Worm (Caenorhabditis elegans) whole organism, late embryonic: ENCODE data around the gene eea-1.
A peak's percentile ranks its signal among the peaks of the same experiment; 100 is the strongest.

ENCODE experiments used
- C08G9.2 ChIP-seq: sonication (generic microtip); optimal IDR thresholded peaks from 2 replicates; lab custom pipeline; 2016; ENCODE audit warnings: mild to moderate bottlenecking, missing genetic modification characterization, moderate library complexity, missing compliant biosample characterization
- C38D4.7 ChIP-seq: fragments of 200-800 bp; sonication (Bioruptor generic); optimal IDR thresholded peaks from 2 replicates; lab custom pipeline; 2018; ENCODE audit warnings: mild to moderate bottlenecking, missing genetic modification characterization, moderate library complexity, missing compliant biosample characterization
- K09A11.1 ChIP-seq: sonication (generic microtip); optimal IDR thresholded peaks from 2 replicates; lab custom pipeline; 2017; ENCODE audit warnings: antibody characterized with exemption, mild to moderate bottlenecking, missing genetic modification characterization, missing compliant biosample characterization; ENCODE audit not compliant: insufficient read depth
- ama-1 ChIP-seq: fragments of 150-350 bp; optimal IDR thresholded peaks from 2 replicates; lab custom pipeline; 2014
- ceh-14 ChIP-seq: sonication (generic microtip); optimal IDR thresholded peaks from 2 replicates; lab custom pipeline; 2016; ENCODE audit warnings: missing genotype, missing genetic modification characterization, missing compliant biosample characterization
- ceh-18 ChIP-seq: sonication (generic microtip); optimal IDR thresholded peaks from 2 replicates; lab custom pipeline; 2016; ENCODE audit warnings: missing genetic modification characterization, missing compliant biosample characterization
- ceh-2 ChIP-seq: sonication (generic microtip); optimal IDR thresholded peaks from 2 replicates; lab custom pipeline; 2016; ENCODE audit warnings: missing genotype, missing genetic modification characterization, missing compliant biosample characterization
- ceh-22 ChIP-seq: sonication (generic microtip); optimal IDR thresholded peaks from 2 replicates; lab custom pipeline; 2017; ENCODE audit warnings: missing biosample characterization, missing genetic modification characterization
- ceh-24 ChIP-seq: sonication (generic microtip); optimal IDR thresholded peaks from 2 replicates; lab custom pipeline; 2016; ENCODE audit warnings: mild to moderate bottlenecking, missing genetic modification characterization, missing compliant biosample characterization
- ceh-31 ChIP-seq: sonication (generic microtip); optimal IDR thresholded peaks from 2 replicates; lab custom pipeline; 2016; ENCODE audit warnings: missing genetic modification characterization, missing compliant biosample characterization
- ceh-45 ChIP-seq: fragments of 200-800 bp; sonication (Bioruptor generic); IDR thresholded peaks from 2 replicates; pipeline ENCODE4 v1.3.6; 2022; ENCODE audit warnings: missing genetic modification reagents, missing genetic modification characterization, missing compliant biosample characterization
- ceh-6 ChIP-seq: fragments of 200-800 bp; sonication (Bioruptor generic); optimal IDR thresholded peaks from 2 replicates; lab custom pipeline; 2018; ENCODE audit warnings: mild to moderate bottlenecking, missing genetic modification characterization, missing compliant biosample characterization
- che-1 ChIP-seq: sonication (generic microtip); optimal IDR thresholded peaks from 2 replicates; lab custom pipeline; 2016; ENCODE audit warnings: mild to moderate bottlenecking, missing genetic modification characterization, missing compliant biosample characterization
- dmd-4 ChIP-seq: sonication (generic microtip); optimal IDR thresholded peaks from 2 replicates; lab custom pipeline; 2016; ENCODE audit warnings: borderline replicate concordance, missing genetic modification characterization, missing compliant biosample characterization
- dve-1 ChIP-seq: sonication (generic microtip); optimal IDR thresholded peaks from 2 replicates; lab custom pipeline; 2017; ENCODE audit warnings: antibody characterized with exemption, mild to moderate bottlenecking, missing genetic modification characterization, missing compliant biosample characterization
- elt-2 ChIP-seq: sonication (generic microtip); optimal IDR thresholded peaks from 2 replicates; lab custom pipeline; 2016; ENCODE audit warnings: missing genetic modification reagents, missing genetic modification characterization, missing compliant biosample characterization
- elt-4 ChIP-seq: sonication (generic microtip); optimal IDR thresholded peaks from 2 replicates; lab custom pipeline; 2016; ENCODE audit warnings: missing genetic modification characterization, missing compliant biosample characterization
- eyg-1 ChIP-seq: sonication (generic microtip); optimal IDR thresholded peaks from 2 replicates; lab custom pipeline; 2016; ENCODE audit warnings: missing genotype, missing genetic modification characterization, missing compliant biosample characterization
- fax-1 ChIP-seq: sonication (generic microtip); optimal IDR thresholded peaks from 2 replicates; lab custom pipeline; 2016; ENCODE audit warnings: missing genotype, missing genetic modification characterization, missing compliant biosample characterization
- fkh-10 ChIP-seq: fragments of 150-350 bp; optimal IDR thresholded peaks from 2 replicates; lab custom pipeline; 2014; ENCODE audit warnings: missing biosample characterization, missing genetic modification reagents, missing genetic modification characterization
- fkh-6 ChIP-seq: sonication (generic microtip); optimal IDR thresholded peaks from 2 replicates; lab custom pipeline; 2016; ENCODE audit warnings: missing genetic modification characterization, missing compliant biosample characterization
- gmeb-2 ChIP-seq: sonication (generic microtip); optimal IDR thresholded peaks from 2 replicates; lab custom pipeline; 2016; ENCODE audit warnings: missing genetic modification characterization, inconsistent platforms, missing compliant biosample characterization
- hlh-15 ChIP-seq: sonication (generic microtip); optimal IDR thresholded peaks from 2 replicates; lab custom pipeline; 2016; ENCODE audit warnings: missing genetic modification characterization, missing compliant biosample characterization
- hlh-30 ChIP-seq: sonication (generic microtip); optimal IDR thresholded peaks from 2 replicates; lab custom pipeline; 2017; ENCODE audit warnings: antibody characterized with exemption, missing genetic modification characterization, missing compliant biosample characterization; ENCODE audit not compliant: insufficient read depth
- hlh-6 ChIP-seq: sonication (generic microtip); optimal IDR thresholded peaks from 2 replicates; lab custom pipeline; 2016; ENCODE audit warnings: missing genotype, missing genetic modification characterization, missing compliant biosample characterization
- hlh-8 ChIP-seq: sonication (generic microtip); optimal IDR thresholded peaks from 2 replicates; lab custom pipeline; 2016; ENCODE audit warnings: missing genotype, missing genetic modification characterization, missing compliant biosample characterization
- lim-6 ChIP-seq: sonication (generic microtip); optimal IDR thresholded peaks from 2 replicates; lab custom pipeline; 2016; ENCODE audit warnings: missing genetic modification characterization, missing compliant biosample characterization
- lin-11 ChIP-seq: fragments of 200-800 bp; sonication (Bioruptor generic); optimal IDR thresholded peaks from 2 replicates; lab custom pipeline; 2018; ENCODE audit warnings: mild to moderate bottlenecking, missing genetic modification characterization, missing compliant biosample characterization
- madf-2 ChIP-seq: sonication (generic microtip); optimal IDR thresholded peaks from 2 replicates; lab custom pipeline; 2017; ENCODE audit warnings: missing genetic modification characterization, missing compliant biosample characterization
- nhr-11 ChIP-seq: fragments of 150-350 bp; optimal IDR thresholded peaks from 2 replicates; lab custom pipeline; 2014; ENCODE audit warnings: missing biosample characterization, missing genetic modification characterization
- npax-4 ChIP-seq: sonication (generic microtip); optimal IDR thresholded peaks from 2 replicates; lab custom pipeline; 2016; ENCODE audit warnings: missing genetic modification characterization, missing compliant biosample characterization
- pha-2 ChIP-seq: sonication (generic microtip); optimal IDR thresholded peaks from 2 replicates; lab custom pipeline; 2017; ENCODE audit warnings: mild to moderate bottlenecking, missing genetic modification characterization, missing compliant biosample characterization
- pha-4 ChIP-seq: fragments of 150-350 bp; optimal IDR thresholded peaks from 2 replicates; lab custom pipeline; 2018; ENCODE audit warnings: missing biosample characterization, missing genetic modification reagents, missing genetic modification characterization
- pqm-1 ChIP-seq: sonication (generic microtip); optimal IDR thresholded peaks from 2 replicates; lab custom pipeline; 2016; ENCODE audit warnings: missing genetic modification characterization, missing compliant biosample characterization
- pros-1 ChIP-seq: fragments of 150-350 bp; optimal IDR thresholded peaks from 2 replicates; lab custom pipeline; 2014; ENCODE audit warnings: missing biosample characterization, missing genetic modification reagents, missing genetic modification characterization
- sdc-2 ChIP-seq: sonication (generic microtip); optimal IDR thresholded peaks from 2 replicates; lab custom pipeline; 2016; ENCODE audit warnings: missing genotype, missing genetic modification characterization, missing compliant biosample characterization
- sox-4 ChIP-seq: sonication (generic microtip); optimal IDR thresholded peaks from 2 replicates; lab custom pipeline; 2017; ENCODE audit warnings: mild to moderate bottlenecking, missing genetic modification characterization, inconsistent platforms, missing compliant biosample characterization
- tbx-2 ChIP-seq: sonication (generic microtip); optimal IDR thresholded peaks from 2 replicates; lab custom pipeline; 2016; ENCODE audit warnings: missing genetic modification characterization, missing compliant biosample characterization
- ttx-3 ChIP-seq: sonication (generic microtip); optimal IDR thresholded peaks from 2 replicates; lab custom pipeline; 2016; ENCODE audit warnings: missing genetic modification reagents, missing genetic modification characterization, missing compliant biosample characterization
- unc-42 ChIP-seq: sonication (generic microtip); optimal IDR thresholded peaks from 2 replicates; lab custom pipeline; 2016; ENCODE audit warnings: missing genotype, missing genetic modification characterization, missing compliant biosample characterization
- unc-55 ChIP-seq: sonication (generic microtip); optimal IDR thresholded peaks from 2 replicates; lab custom pipeline; 2017; ENCODE audit warnings: missing biosample characterization, missing genetic modification reagents, missing genetic modification characterization
- zip-5 ChIP-seq: sonication (generic microtip); optimal IDR thresholded peaks from 2 replicates; lab custom pipeline; 2016; ENCODE audit warnings: missing genetic modification characterization, missing compliant biosample characterization
- ztf-16 ChIP-seq: sonication (generic microtip); optimal IDR thresholded peaks from 2 replicates; lab custom pipeline; 2017; ENCODE audit warnings: missing genetic modification characterization, missing compliant biosample characterization

The eea-1 gene

ce11 chrV:13484339-13484738, 12.8 kb downstream of the eea-1 start, which contains the start of gene T10G3.4:
Gene T10G3.4, minus strand, starts transcription at chrV:13484439.
- TF ChIP-seq ama-1 (lab: Kevin White, UChicago) (no peak), ttx-3 (no peak), ceh-31 (tag; lab: Kevin White, UChicago) (no peak), npax-4 (tag; lab: Kevin White, UChicago) (no peak), zip-5 (no peak), fax-1 (tag; lab: Kevin White, UChicago) (no peak), pha-2 (tag; lab: Kevin White, UChicago) (no peak), lin-11 (tag; lab: Kevin White, UChicago) (no peak), dve-1 (no peak), ceh-24 (tag; lab: Kevin White, UChicago) (no peak), sdc-2 (tag; lab: Kevin White, UChicago) (no peak), lim-6 (tag; lab: Kevin White, UChicago) (no peak), elt-2 (tag; lab: Kevin White, UChicago) (no peak), madf-2 (tag; lab: Kevin White, UChicago) (no peak), sox-4 (tag; lab: Kevin White, UChicago) (no peak)

DNA sequence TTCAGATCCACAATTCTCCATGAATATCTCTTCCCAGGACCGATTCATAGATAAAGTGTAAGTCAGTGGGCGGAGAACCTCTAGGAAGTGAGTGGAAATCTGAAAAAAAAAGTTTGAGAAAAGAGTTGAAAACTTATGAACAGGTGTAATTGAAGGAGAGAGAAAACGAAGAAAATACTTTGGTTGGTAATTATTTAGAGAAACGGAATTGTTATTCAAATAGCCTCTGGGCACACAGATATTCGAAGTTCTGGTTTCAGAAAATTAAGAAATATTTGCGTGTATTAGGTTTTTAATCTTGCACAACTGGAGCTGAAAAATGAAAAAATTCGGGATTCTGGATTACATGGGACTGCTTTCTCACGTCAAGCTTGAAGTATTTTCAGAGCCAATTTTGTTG, 17.4 kb downstream of the eea-1 start, which contains the start of gene T10G3.2:
Gene T10G3.2, minus strand, starts transcription at position 101 of the 400 bp plus-strand sequence.
- TF ChIP-seq pha-4 (tag; lab: Kevin White, UChicago) (no peak), K09A11.1 (tag; lab: Kevin White, UChicago) (no peak), hlh-6 (tag; lab: Kevin White, UChicago) (no peak), unc-42 (tag; lab: Kevin White, UChicago) (no peak)

ce11 chrV:13476350-13476749, 20.8 kb downstream of the eea-1 start, which contains the start of gene T10G3.8:
Gene T10G3.8, minus strand, starts transcription at chrV:13476450.
- TF ChIP-seq hlh-8 = no peak
- TF ChIP-seq, all 69 proteins: peak for 0

DNA sequence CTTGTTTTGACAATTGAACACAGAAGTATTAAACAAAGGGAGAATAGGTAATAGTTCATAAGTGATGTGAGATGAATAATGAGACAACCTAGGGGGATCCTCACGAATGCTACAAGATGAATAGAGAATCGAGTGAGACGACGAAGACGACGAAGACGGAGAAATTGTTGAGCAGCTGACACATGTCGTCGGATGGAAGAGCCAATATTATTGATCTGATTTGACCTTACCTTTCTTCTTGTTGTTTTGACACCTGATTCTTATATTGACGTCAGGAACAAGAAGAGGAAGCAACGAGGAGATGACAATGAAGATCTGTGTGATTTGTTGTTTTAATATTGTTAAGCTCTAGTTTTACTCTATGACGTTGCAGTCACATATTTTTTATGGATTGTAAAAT, 23.7 kb downstream of the eea-1 start, which contains the start of gene T10G3.1:
Gene T10G3.1, minus strand, starts transcription at position 213 of the 400 bp plus-strand sequence.
- TF ChIP-seq fkh-6 (tag; lab: Kevin White, UChicago) = no peak
- no peak for TF ChIP-seq che-1 (tag; lab: Kevin White, UChicago)
- TF ChIP-seq dmd-4 (tag; lab: Kevin White, UChicago) = no peak
- no peak for TF ChIP-seq C38D4.7
- TF ChIP-seq unc-55 = peak; percentile 76

DNA sequence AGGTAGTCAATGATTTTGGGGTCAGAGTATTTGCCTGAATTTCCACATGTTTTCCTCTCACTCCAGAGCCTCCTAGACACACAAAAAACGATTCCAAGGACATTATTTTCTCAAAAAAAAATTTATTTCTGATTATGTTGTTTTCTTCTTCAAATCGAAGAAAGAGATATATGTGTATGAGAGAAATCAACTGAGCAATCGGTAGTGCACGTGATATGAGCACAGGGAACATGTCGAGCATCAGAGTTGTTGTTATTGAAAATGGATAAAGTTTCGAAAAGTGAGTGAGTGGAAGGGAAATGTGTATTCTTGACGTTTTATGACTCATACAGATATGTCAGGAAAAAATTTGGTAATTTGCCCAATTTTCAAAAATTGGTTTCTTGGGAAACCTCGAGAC, 25.1 kb downstream of the eea-1 start:
- TF ChIP-seq elt-4 (no peak), ceh-6 (GFP tag; lab: Kevin White, UChicago) (no peak)

DNA sequence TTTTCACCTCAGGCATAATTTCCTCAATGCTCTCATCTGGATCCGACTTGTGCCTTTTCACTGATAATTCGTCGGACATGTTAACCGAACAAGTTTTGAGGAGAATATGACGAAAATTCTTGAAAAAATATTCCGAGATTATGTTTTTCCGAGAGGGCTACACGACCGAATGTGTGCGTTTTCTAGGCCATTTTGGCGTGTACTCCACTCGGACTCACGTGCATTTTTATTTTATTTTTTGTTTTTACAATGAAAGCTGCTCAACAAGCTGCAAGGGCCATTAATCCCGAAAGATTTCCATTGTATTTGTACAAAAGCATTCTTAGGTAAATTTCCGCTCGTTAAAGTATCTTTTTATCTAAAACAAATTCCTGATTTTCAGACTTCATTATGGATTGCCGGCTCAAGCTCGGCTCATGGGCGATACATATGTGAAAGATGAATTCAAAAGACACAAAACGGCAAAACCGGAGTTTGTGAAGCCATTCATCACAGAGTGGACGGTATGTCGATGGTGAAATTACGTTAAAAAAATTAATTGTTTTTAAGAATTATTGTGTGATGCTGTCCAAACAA, 28.9 kb downstream of the eea-1 start, which contains the start of the genes F25H9.6 and F25H9.7:
Gene F25H9.6, minus strand, starts transcription at position 172 of the 576 bp plus-strand sequence.
Gene F25H9.7, plus strand, starts transcription at position 187 of the 576 bp plus-strand sequence.
- no peak for TF ChIP-seq pros-1 (tag; lab: Kevin White, UChicago)
- TF ChIP-seq hlh-15 (tag; lab: Kevin White, UChicago) = peak; percentile 71
- peak; percentile 56 for TF ChIP-seq eyg-1 (tag; lab: Kevin White, UChicago)
- peak; percentile 76 for TF ChIP-seq ceh-14 (tag; lab: Kevin White, UChicago)
- peak; percentile 68 for TF ChIP-seq hlh-30
- peak; percentile 42 for TF ChIP-seq unc-42 (tag; lab: Kevin White, UChicago)
- TF ChIP-seq ceh-2 (tag; lab: Kevin White, UChicago) = peak; percentile 97
- TF ChIP-seq zip-5 = peak; percentile 91
- peak; percentile 33 for TF ChIP-seq ceh-18 (tag; lab: Kevin White, UChicago)
- peak; percentile 22 for TF ChIP-seq lin-11 (tag; lab: Kevin White, UChicago)
- no peak for TF ChIP-seq ceh-22 (tag; lab: Kevin White, UChicago)
- peak; percentile 98 for TF ChIP-seq C08G9.2 (tag; lab: Kevin White, UChicago)
- peak; percentile 40 for TF ChIP-seq pqm-1 (tag; lab: Kevin White, UChicago)
- no peak for TF ChIP-seq nhr-11
- TF ChIP-seq gmeb-2 (tag; lab: Kevin White, UChicago) = no peak
- peak; percentile 95 for TF ChIP-seq tbx-2 (tag; lab: Kevin White, UChicago)
- peak; percentile 52 for TF ChIP-seq hlh-6 (tag; lab: Kevin White, UChicago)
- no peak for TF ChIP-seq ceh-24 (tag; lab: Kevin White, UChicago)
- peak; percentile 54 for TF ChIP-seq ztf-16 (tag; lab: Kevin White, UChicago)
- TF ChIP-seq ceh-45 (GFP tag; lab: Robert Waterston, UW) = no peak
- no peak for TF ChIP-seq fkh-10
- no peak for TF ChIP-seq ceh-6 (GFP tag; lab: Kevin White, UChicago)
- TF ChIP-seq sdc-2 (tag; lab: Kevin White, UChicago) = peak; percentile 41
